Fruit fly (Drosophila melanogaster) whole organism, embryonic: ENCODE data around the gene Cyp6d4.

Source experiments
- Atf3 ChIP-seq: fragments of 200-800 bp; sonication (Bioruptor generic); optimal IDR thresholded peaks from 3 replicates; lab custom pipeline; 2016; ENCODE audit warnings: missing biosample characterization, missing genetic modification characterization
- CG10274 ChIP-seq: fragments of 200-800 bp; sonication (Bioruptor generic); optimal IDR thresholded peaks from 3 replicates; lab custom pipeline; 2017; ENCODE audit warnings: missing biosample characterization, mild to moderate bottlenecking, missing genetic modification characterization
- CG10431 ChIP-seq: fragments of 200-800 bp; sonication (Bioruptor generic); optimal IDR thresholded peaks from 3 replicates; lab custom pipeline; 2018; ENCODE audit warnings: missing biosample characterization, mild to moderate bottlenecking, missing genetic modification characterization
- CG14050 ChIP-seq: fragments of 200-800 bp; sonication (Bioruptor generic); IDR thresholded peaks from 3 replicates; pipeline ENCODE4 v1.3.6; 2022; ENCODE audit warnings: missing biosample characterization, missing genetic modification characterization
- CG14441 ChIP-seq: fragments of 200-800 bp; sonication (Bioruptor generic); IDR thresholded peaks from 2 replicates; pipeline ENCODE4 v1.3.6; 2022; ENCODE audit warnings: missing biosample characterization, missing genetic modification characterization
- CG17802 ChIP-seq: fragments of 200-800 bp; sonication (Bioruptor generic); optimal IDR thresholded peaks from 2 replicates; lab custom pipeline; 2018; ENCODE audit warnings: missing biosample characterization, mild to moderate bottlenecking, missing genetic modification characterization, moderate library complexity
- CG3065 ChIP-seq: fragments of 200-800 bp; sonication (Bioruptor generic); optimal IDR thresholded peaks from 2 replicates; lab custom pipeline; 2016; ENCODE audit warnings: missing biosample characterization, missing genetic modification characterization
- CG31224 ChIP-seq: fragments of 200-800 bp; sonication (Bioruptor generic); IDR thresholded peaks from 2 replicates; pipeline ENCODE4 v1.3.6; 2022; ENCODE audit warnings: missing biosample characterization, missing genetic modification characterization
- CG42726 ChIP-seq: fragments of 200-800 bp; sonication (Bioruptor generic); IDR thresholded peaks from 2 replicates; pipeline ENCODE4 v1.3.6; 2022; ENCODE audit warnings: missing biosample characterization, missing genetic modification characterization; ENCODE audit not compliant: partially characterized antibody
- CG6654 ChIP-seq: fragments of 200-800 bp; sonication (Bioruptor generic); optimal IDR thresholded peaks from 2 replicates; lab custom pipeline; 2017; ENCODE audit warnings: missing biosample characterization, mild to moderate bottlenecking, missing genetic modification characterization
- CG7928 ChIP-seq: fragments of 200-800 bp; sonication (Bioruptor generic); optimal IDR thresholded peaks from 2 replicates; lab custom pipeline; 2017; ENCODE audit warnings: missing biosample characterization, mild to moderate bottlenecking, missing genetic modification characterization
- CG9876 ChIP-seq: fragments of 200-800 bp; sonication (Bioruptor generic); optimal IDR thresholded peaks from 2 replicates; lab custom pipeline; 2016; ENCODE audit warnings: missing biosample characterization, missing genetic modification characterization
- D19A ChIP-seq: fragments of 200-800 bp; optimal IDR thresholded peaks from 3 replicates; lab custom pipeline; 2019; ENCODE audit warnings: missing biosample characterization, mild to moderate bottlenecking, missing genetic modification characterization, moderate library complexity
- Doc3 ChIP-seq: fragments of 200-800 bp; sonication (Bioruptor generic); IDR thresholded peaks from 3 replicates; pipeline ENCODE4 v1.3.6; 2022; ENCODE audit warnings: missing biosample characterization, missing genetic modification characterization; ENCODE audit not compliant: partially characterized antibody
- Ets65A ChIP-seq: fragments of 200-800 bp; sonication (Bioruptor generic); peaks from one replicate; lab custom pipeline; 2016; ENCODE audit warnings: missing biosample characterization, missing genetic modification characterization
- Hand ChIP-seq: fragments of 200-800 bp; sonication (Bioruptor generic); optimal IDR thresholded peaks from 2 replicates; lab custom pipeline; 2017; ENCODE audit warnings: mild to moderate bottlenecking, missing biosample characterization, missing genetic modification reagents, missing genetic modification characterization
- Lim3 ChIP-seq: fragments of 200-800 bp; sonication (Bioruptor generic); IDR thresholded peaks from 2 replicates; pipeline ENCODE4 v1.3.6; 2022; ENCODE audit warnings: missing biosample characterization, missing genetic modification characterization
- Lpt ChIP-seq: fragments of >200 bp; optimal IDR thresholded peaks from 2 replicates; lab custom pipeline; 2018; ENCODE audit warnings: missing biosample characterization, missing genetic modification characterization
- Mrtf ChIP-seq: fragments of 200-800 bp; sonication (Bioruptor generic); IDR thresholded peaks from 3 replicates; pipeline ENCODE4 v1.3.6; 2022; ENCODE audit warnings: missing biosample characterization, missing genetic modification characterization
- Myb ChIP-seq: fragments of 200-800 bp; sonication (Bioruptor generic); optimal IDR thresholded peaks from 2 replicates; lab custom pipeline; 2016; ENCODE audit warnings: missing biosample characterization, missing genetic modification characterization
- NfI ChIP-seq: fragments of 200-800 bp; sonication (Bioruptor generic); optimal IDR thresholded peaks from 3 replicates; lab custom pipeline; 2018; ENCODE audit warnings: missing biosample characterization, mild to moderate bottlenecking, missing genetic modification characterization, moderate library complexity
- Rx ChIP-seq: fragments of 200-800 bp; sonication (Bioruptor generic); IDR thresholded peaks from 2 replicates; pipeline ENCODE4 v1.3.6; 2022; ENCODE audit warnings: missing biosample characterization, missing genetic modification characterization
- Sox100B ChIP-seq: fragments of 200-800 bp; sonication (Bioruptor generic); optimal IDR thresholded peaks from 3 replicates; lab custom pipeline; 2018; ENCODE audit warnings: missing biosample characterization, mild to moderate bottlenecking, missing genetic modification characterization
- Xbp1 ChIP-seq: fragments of 200-800 bp; sonication (Bioruptor generic); optimal IDR thresholded peaks from 3 replicates; lab custom pipeline; 2016; ENCODE audit warnings: missing biosample characterization, mild to moderate bottlenecking, missing genetic modification characterization
- ase ChIP-seq: fragments of 200-800 bp; sonication (Bioruptor generic); IDR thresholded peaks from 3 replicates; pipeline ENCODE4 v1.3.6; 2022; ENCODE audit warnings: missing biosample characterization, missing genetic modification characterization
- ato ChIP-seq: fragments of 200-800 bp; sonication (Bioruptor generic); IDR thresholded peaks from 2 replicates; pipeline ENCODE4 v1.3.6; 2022; ENCODE audit warnings: missing biosample characterization, missing genetic modification characterization; ENCODE audit not compliant: partially characterized antibody
- bigmax ChIP-seq: fragments of 200-800 bp; sonication (Bioruptor generic); optimal IDR thresholded peaks from 2 replicates; lab custom pipeline; 2018; ENCODE audit warnings: missing biosample characterization, mild to moderate bottlenecking, missing genetic modification characterization
- bowl ChIP-seq: fragments of 200-800 bp; sonication (Bioruptor generic); IDR thresholded peaks from 2 replicates; pipeline ENCODE4 v1.3.6; 2022; ENCODE audit warnings: missing biosample characterization, missing genetic modification characterization
- cad ChIP-seq: fragments of >200 bp; optimal IDR thresholded peaks from 2 replicates; lab custom pipeline; 2017; ENCODE audit warnings: missing biosample characterization, missing genetic modification characterization
- chif ChIP-seq, 2 experiments: fragments of 200-800 bp; sonication (Bioruptor generic); optimal IDR thresholded peaks; 3 replicates each; lab custom pipeline; 2016; ENCODE audit warnings: missing biosample characterization in 2 of 2, missing genetic modification characterization in 2 of 2
- gcm ChIP-seq: fragments of 200-800 bp; sonication (Bioruptor generic); optimal IDR thresholded peaks from 2 replicates; lab custom pipeline; 2019; ENCODE audit warnings: missing biosample characterization, mild to moderate bottlenecking, missing genetic modification characterization, moderate library complexity
- gem ChIP-seq: fragments of 200-800 bp; sonication (Bioruptor generic); optimal IDR thresholded peaks from 2 replicates; lab custom pipeline; 2019; ENCODE audit warnings: missing biosample characterization, mild to moderate bottlenecking, missing genetic modification characterization, moderate library complexity
- lola ChIP-seq, 3 experiments: fragments of >200 bp in 2 of 3; fragments of 200-800 bp in 1 of 3; sonication (Bioruptor generic) in 1 of 3; optimal IDR thresholded peaks; 2 replicates each; lab custom pipeline; 2017 to 2019; ENCODE audit warnings: missing biosample characterization in 3 of 3, missing genetic modification characterization in 3 of 3, mild to moderate bottlenecking in 1 of 3, moderate library complexity in 1 of 3
- nerfin-2 ChIP-seq: fragments of 200-800 bp; sonication (Bioruptor generic); IDR thresholded peaks from 2 replicates; pipeline ENCODE4 v1.3.6; 2022; ENCODE audit warnings: missing biosample characterization, missing genetic modification characterization; ENCODE audit not compliant: partially characterized antibody
- psq ChIP-seq: fragments of 200-800 bp; sonication (Bioruptor generic); optimal IDR thresholded peaks from 2 replicates; lab custom pipeline; 2017; ENCODE audit warnings: missing biosample characterization, missing genetic modification characterization
- scrt ChIP-seq: fragments of 200-800 bp; sonication (Bioruptor generic); optimal IDR thresholded peaks from 2 replicates; lab custom pipeline; 2018; ENCODE audit warnings: missing biosample characterization, mild to moderate bottlenecking, missing genetic modification characterization, moderate library complexity
- slbo ChIP-seq: fragments of 200-800 bp; sonication (Bioruptor generic); IDR thresholded peaks from 2 replicates; pipeline ENCODE4 v1.3.6; 2022; ENCODE audit warnings: missing biosample characterization, missing genetic modification characterization
- tgo ChIP-seq: fragments of 200-800 bp; sonication (Bioruptor generic); IDR thresholded peaks from 3 replicates; pipeline ENCODE4 v1.3.6; 2022; ENCODE audit warnings: missing biosample characterization, missing genetic modification characterization
- unc-4 ChIP-seq: fragments of 200-800 bp; sonication (Bioruptor generic); IDR thresholded peaks from 2 replicates; pipeline ENCODE4 v1.3.6; 2022; ENCODE audit warnings: missing biosample characterization, missing genetic modification characterization; ENCODE audit not compliant: partially characterized antibody
- vvl ChIP-seq: fragments of 200-800 bp; sonication (Bioruptor generic); IDR thresholded peaks from 2 replicates; pipeline ENCODE4 v1.3.6; 2022; ENCODE audit warnings: missing biosample characterization, missing genetic modification characterization

Gene Cyp6d4

DNA sequence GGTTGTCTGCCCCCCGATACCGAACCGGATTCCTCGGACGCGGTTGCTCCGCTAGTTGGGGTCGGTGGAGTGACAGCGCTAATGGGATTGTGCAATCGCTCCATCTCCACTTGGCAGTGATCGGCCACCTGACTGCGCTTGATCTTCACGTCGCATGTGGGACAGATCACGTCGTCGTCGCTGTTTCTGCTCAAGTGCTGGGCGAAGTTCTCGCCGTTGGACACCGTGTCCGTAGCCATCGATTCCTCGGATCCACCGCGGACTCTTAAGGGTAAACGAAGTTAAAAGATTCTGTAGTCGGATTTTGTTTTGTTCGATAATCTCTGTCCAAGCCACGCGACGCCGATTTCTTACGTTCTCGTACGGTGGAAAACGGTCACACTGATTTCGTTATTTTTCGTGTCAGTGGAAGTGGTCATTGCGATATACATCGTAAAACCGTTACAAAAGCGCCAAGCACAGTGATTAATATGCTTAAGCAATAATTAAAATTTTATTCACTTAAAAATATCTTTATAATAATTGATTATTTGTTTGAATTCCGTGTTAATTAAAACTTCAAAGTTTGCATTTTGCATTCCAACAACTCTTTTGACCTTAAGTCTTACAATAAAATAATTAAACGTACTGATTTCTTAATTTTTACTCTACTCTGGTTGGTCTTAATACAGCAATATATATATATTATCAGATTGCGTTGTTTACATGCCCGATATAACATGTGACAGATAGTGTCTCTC, 28.1 kb downstream of the Cyp6d4 start, which contains the start of gene RNF220 (continued):
- TF ChIP-seq CG17802 (tag; lab: Kevin White, UChicago) (no peak), Doc3 (no peak; the same call in 2 of the 3 replicates), Myb (GFP tag; lab: Kevin White, UChicago) (peak; percentile 68), nerfin-2 (GFP tag; lab: Robert Waterston, UW) (no peak; the same call in 1 of the 2 replicates), ase (GFP tag; lab: Robert Waterston, UW) (no peak), cad (GFP tag; lab: Kevin White, UChicago) (no peak), slbo (GFP tag; lab: Robert Waterston, UW) (peak; percentile 38), bigmax (GFP tag; lab: Kevin White, UChicago) (no peak), psq (GFP tag; lab: Kevin White, UChicago) (no peak), CG7928 (no peak), Atf3 (no peak), CG6654 (GFP tag; lab: Kevin White, UChicago) (no peak), chif (GFP tag; optimal IDR thresholded peaks at IDR 0.05; lab: Kevin White, UChicago) (no peak), CG42726 (GFP tag; lab: Robert Waterston, UW) (peak; percentile 68), tgo (GFP tag; lab: Robert Waterston, UW) (no peak), unc-4 (GFP tag; lab: Robert Waterston, UW) (peak; percentile 50), lola (GFP tag; optimal IDR thresholded peaks at IDR 0.05; lab: Kevin White, UChicago) (peak in 1 of 3 experiments; percentile 16), ato (GFP tag; lab: Robert Waterston, UW) (peak; percentile 47), CG14441 (GFP tag; lab: Robert Waterston, UW) (0 out of 2 replicates have a peak, but pooled peaks have one; percentile 4), scrt (no peak), gcm (GFP tag; lab: Kevin White, UChicago) (no peak), CG31224 (GFP tag; lab: Robert Waterston, UW) (no peak), Sox100B (GFP tag; lab: Kevin White, UChicago) (peak; percentile 40), bowl (GFP tag; lab: Robert Waterston, UW) (no peak), CG10274 (GFP tag; lab: Kevin White, UChicago) (no peak), Xbp1 (GFP tag; lab: Kevin White, UChicago) (peak; percentile 30), gem (peak; percentile 49), CG3065 (GFP tag; lab: Kevin White, UChicago) (no peak), CG9876 (GFP tag; lab: Kevin White, UChicago) (no peak), Mrtf (GFP tag; lab: Robert Waterston, UW) (no peak), CG14050 (no peak), Ets65A (peak; percentile 67), Rx (no peak), D19A (peak; percentile 1), CG10431 (no peak), Lpt (GFP tag; lab: Kevin White, UChicago) (no peak), NfI (GFP tag; lab: Kevin White, UChicago) (no peak), Hand (GFP tag; lab: Kevin White, UChicago) (no peak), vvl (no peak), Lim3 (GFP tag; lab: Robert Waterston, UW) (no peak)
